Worm (Caenorhabditis elegans) whole organism, early embryonic: ENCODE measurements around the gene rpl-15.

ENCODE experiments used
- ama-1 ChIP-seq: fragments of 150-350 bp; optimal IDR thresholded peaks from 2 replicates; lab custom pipeline; 2014
- ceh-36 ChIP-seq: sonication (generic microtip); optimal IDR thresholded peaks from 2 replicates; lab custom pipeline; 2016; ENCODE audit warnings: missing genetic modification characterization, inconsistent platforms, missing compliant biosample characterization
- ets-7 ChIP-seq: sonication (generic microtip); optimal IDR thresholded peaks from 2 replicates; lab custom pipeline; 2016; ENCODE audit warnings: missing genotype, missing genetic modification characterization, missing compliant biosample characterization
- flt-1 ChIP-seq: fragments of 200-800 bp; sonication (Bioruptor generic); IDR thresholded peaks from 2 replicates; pipeline ENCODE4 v1.3.6; 2022; ENCODE audit warnings: missing genetic modification characterization, missing compliant biosample characterization
- sea-1 ChIP-seq: fragments of 200-800 bp; sonication (Bioruptor generic); conservative IDR thresholded peaks from 2 replicates; pipeline ENCODE4 v1.3.6; 2022; ENCODE audit warnings: missing genetic modification characterization, missing compliant biosample characterization

DNA sequence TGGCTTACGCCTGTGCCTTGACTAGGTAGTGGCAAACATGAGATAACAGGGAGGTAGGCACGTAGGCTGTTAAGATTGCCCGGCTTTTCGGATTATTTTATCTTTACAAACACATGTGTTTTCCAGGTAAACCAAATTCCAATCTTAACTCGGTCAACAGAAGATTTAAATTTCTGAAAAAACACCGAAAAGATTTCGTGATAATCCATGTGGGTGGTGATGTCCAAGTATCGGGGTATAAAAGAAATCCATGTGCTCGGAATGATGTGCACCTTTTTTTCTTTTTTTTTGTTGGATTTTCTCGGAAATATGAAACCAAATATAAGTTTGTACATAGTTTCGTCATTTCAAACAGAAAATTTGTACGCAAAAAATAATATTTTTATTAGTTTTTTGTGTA is 10.9 kb downstream of the rpl-15 start:
- no peak for TF ChIP-seq ama-1 (lab: Kevin White, UChicago)
- TF ChIP-seq ceh-36 (tag; lab: Kevin White, UChicago), result no peak
- no peak for TF ChIP-seq sea-1
- no peak for TF ChIP-seq ets-7
- TF ChIP-seq flt-1 (GFP tag; lab: Robert Waterston, UW), result no peak
